Worm (Caenorhabditis elegans) whole organism, L4 larva: ENCODE measurements around the gene K03H1.13.

ENCODE experiments used
- D1046.2 ChIP-seq: fragments of 200-800 bp; sonication (Bioruptor generic); IDR thresholded peaks from 2 replicates; pipeline ENCODE4 v1.3.6; 2022; ENCODE audit warnings: missing genetic modification characterization, missing compliant biosample characterization
- T26A8.4 ChIP-seq: fragments of 200-800 bp; sonication (Bioruptor generic); IDR thresholded peaks from 2 replicates; pipeline ENCODE4 v1.3.6; 2022; ENCODE audit warnings: missing genetic modification characterization, missing compliant biosample characterization
- ZK337.2 ChIP-seq: fragments of 200-800 bp; sonication (Bioruptor generic); IDR thresholded peaks from 2 replicates; pipeline ENCODE4 v1.3.6; 2022; ENCODE audit warnings: missing genetic modification reagents, missing genetic modification characterization, missing compliant biosample characterization
- aha-1 ChIP-seq: fragments of 150-350 bp; peaks from one replicate; lab custom pipeline; 2014; ENCODE audit warnings: missing biosample characterization, missing genetic modification characterization
- ama-1 ChIP-seq: fragments of 150-350 bp; optimal IDR thresholded peaks from 2 replicates; lab custom pipeline; 2014; ENCODE audit warnings: inconsistent platforms, mixed read lengths
- arid-1 ChIP-seq: fragments of 200-800 bp; sonication (Bioruptor generic); conservative IDR thresholded peaks from 2 replicates; pipeline ENCODE4 v1.3.6; 2022; ENCODE audit warnings: missing genetic modification reagents, missing genetic modification characterization, missing compliant biosample characterization
- attf-4 ChIP-seq: sonication (generic microtip); optimal IDR thresholded peaks from 3 replicates; lab custom pipeline; 2017; ENCODE audit warnings: missing biosample characterization, missing genetic modification characterization
- ceh-20 ChIP-seq: fragments of 200-800 bp; sonication (Bioruptor generic); IDR thresholded peaks from 2 replicates; pipeline ENCODE4 v1.3.6; 2022; ENCODE audit warnings: missing genetic modification reagents, missing genetic modification characterization, missing compliant biosample characterization
- ceh-28 ChIP-seq: fragments of 150-350 bp; optimal IDR thresholded peaks from 2 replicates; lab custom pipeline; 2014; ENCODE audit warnings: missing biosample characterization, missing genetic modification reagents, missing genetic modification characterization
- ceh-62 ChIP-seq: sonication (generic microtip); optimal IDR thresholded peaks from 2 replicates; lab custom pipeline; 2017; ENCODE audit warnings: missing biosample characterization, missing genetic modification characterization
- daf-12 ChIP-seq: fragments of 150-350 bp; optimal IDR thresholded peaks from 2 replicates; lab custom pipeline; 2014; ENCODE audit warnings: missing biosample characterization, missing genetic modification reagents, missing genetic modification characterization
- dmd-6 ChIP-seq: fragments of 200-800 bp; sonication (Bioruptor generic); IDR thresholded peaks from 2 replicates; pipeline ENCODE4 v1.3.6; 2022; ENCODE audit warnings: missing genetic modification reagents, missing genetic modification characterization, missing compliant biosample characterization
- dmd-8 ChIP-seq: fragments of 200-800 bp; sonication (Bioruptor generic); IDR thresholded peaks from 2 replicates; pipeline ENCODE4 v1.3.6; 2022; ENCODE audit warnings: missing genetic modification characterization, missing compliant biosample characterization
- dpl-1 ChIP-seq: fragments of 150-350 bp; optimal IDR thresholded peaks from 2 replicates; lab custom pipeline; 2014; ENCODE audit warnings: missing biosample characterization, missing genetic modification reagents, missing genetic modification characterization
- egl-43 ChIP-seq: fragments of 200-800 bp; sonication (Bioruptor generic); IDR thresholded peaks from 2 replicates; pipeline ENCODE4 v1.3.6; 2022; ENCODE audit warnings: missing genetic modification reagents, missing genetic modification characterization, missing compliant biosample characterization
- hif-1 ChIP-seq, 2 experiments: sonication (generic microtip); optimal IDR thresholded peaks; 2 replicates each; lab custom pipeline; 2016 to 2017; ENCODE audit warnings: missing compliant biosample characterization in 2 of 2, missing genetic modification characterization in 2 of 2, missing genetic modification reagents in 2 of 2, missing genotype in 2 of 2, mild to moderate bottlenecking in 1 of 2
- jun-1 ChIP-seq: fragments of 150-350 bp; optimal IDR thresholded peaks from 2 replicates; lab custom pipeline; 2014; ENCODE audit warnings: missing biosample characterization, missing genetic modification reagents, missing genetic modification characterization
- lin-1 ChIP-seq: fragments of 200-800 bp; sonication (Bioruptor generic); IDR thresholded peaks from 2 replicates; pipeline ENCODE4 v1.3.6; 2022; ENCODE audit warnings: missing genetic modification reagents, missing genetic modification characterization, missing compliant biosample characterization
- lin-15B ChIP-seq: fragments of 150-350 bp; sonication (generic microtip); optimal IDR thresholded peaks from 3 replicates; lab custom pipeline; 2014; ENCODE audit warnings: missing biosample characterization, missing genetic modification characterization
- lin-38 ChIP-seq: fragments of 200-800 bp; sonication (Bioruptor generic); IDR thresholded peaks from 2 replicates; pipeline ENCODE4 v1.3.6; 2022; ENCODE audit warnings: missing genetic modification reagents, missing genetic modification characterization, missing compliant biosample characterization
- madf-9 ChIP-seq: fragments of 200-800 bp; sonication (Bioruptor generic); conservative IDR thresholded peaks from 2 replicates; pipeline ENCODE4 v1.3.6; 2022; ENCODE audit warnings: missing genetic modification reagents, missing genetic modification characterization, missing compliant biosample characterization
- mes-2 ChIP-seq: sonication (generic microtip); optimal IDR thresholded peaks from 2 replicates; lab custom pipeline; 2016; ENCODE audit warnings: missing genotype, mild to moderate bottlenecking, missing genetic modification characterization, missing compliant biosample characterization; ENCODE audit not compliant: poor library complexity, severe bottlenecking
- nhr-10 ChIP-seq: fragments of 150-350 bp; optimal IDR thresholded peaks from 2 replicates; lab custom pipeline; 2014; ENCODE audit warnings: missing biosample characterization, missing genetic modification characterization
- nhr-102 ChIP-seq: sonication (generic microtip); optimal IDR thresholded peaks from 2 replicates; lab custom pipeline; 2016; ENCODE audit warnings: mild to moderate bottlenecking, missing genetic modification characterization, moderate library complexity, missing compliant biosample characterization
- nhr-25 ChIP-seq: sonication (generic microtip); optimal IDR thresholded peaks from 2 replicates; lab custom pipeline; 2017; ENCODE audit warnings: missing genetic modification characterization, mild to moderate bottlenecking, missing compliant biosample characterization, antibody characterized with exemption, moderate library complexity, borderline replicate concordance; ENCODE audit not compliant: insufficient read depth
- nhr-41 ChIP-seq: fragments of 200-800 bp; sonication (Bioruptor generic); IDR thresholded peaks from 2 replicates; pipeline ENCODE4 v1.3.6; 2022; ENCODE audit warnings: missing genetic modification reagents, missing genetic modification characterization, missing compliant biosample characterization
- nhr-76 ChIP-seq: fragments of 150-350 bp; optimal IDR thresholded peaks from 2 replicates; lab custom pipeline; 2014; ENCODE audit warnings: missing biosample characterization, missing genetic modification characterization
- pha-4 ChIP-seq, 2 experiments: fragments of 150-350 bp in 1 of 2; fragments of 200-800 bp in 1 of 2; sonication (Bioruptor generic) in 1 of 2; IDR thresholded peaks in 1 of 2; optimal IDR thresholded peaks in 1 of 2; 2 replicates each; pipeline versions ENCODE4 v1.3.6 to Lab custom; 2014 to 2022; ENCODE audit warnings: missing genetic modification characterization in 2 of 2, missing genetic modification reagents in 2 of 2, missing biosample characterization in 1 of 2, missing compliant biosample characterization in 1 of 2
- sdz-12 ChIP-seq: fragments of 200-800 bp; sonication (Bioruptor generic); optimal IDR thresholded peaks from 2 replicates; lab custom pipeline; 2018; ENCODE audit warnings: mild to moderate bottlenecking, missing genetic modification characterization, missing compliant biosample characterization
- skn-1 ChIP-seq: fragments of 150-350 bp; optimal IDR thresholded peaks from 2 replicates; lab custom pipeline; 2014; ENCODE audit warnings: missing biosample characterization, missing genetic modification characterization
- tag-97 ChIP-seq: fragments of 200-800 bp; sonication (Bioruptor generic); IDR thresholded peaks from 2 replicates; pipeline ENCODE4 v1.3.6; 2022; ENCODE audit warnings: missing genetic modification characterization, missing compliant biosample characterization
- tra-1 ChIP-seq: fragments of 200-800 bp; sonication (Bioruptor generic); IDR thresholded peaks from 2 replicates; pipeline ENCODE4 v1.3.6; 2022; ENCODE audit warnings: missing genetic modification reagents, missing genetic modification characterization, missing compliant biosample characterization
- unc-130 ChIP-seq: sonication (generic microtip); optimal IDR thresholded peaks from 2 replicates; lab custom pipeline; 2016; ENCODE audit warnings: missing genetic modification reagents, missing genetic modification characterization, missing compliant biosample characterization
- unc-39 ChIP-seq: sonication (generic microtip); optimal IDR thresholded peaks from 2 replicates; lab custom pipeline; 2017; ENCODE audit warnings: missing biosample characterization, missing genetic modification characterization
- unc-62 ChIP-seq, 3 experiments: fragments of 150-350 bp in 1 of 3; sonication (generic microtip); optimal IDR thresholded peaks in 2 of 3; peaks in 1 of 3; 1 replicate in 1 of 3; 2 replicates in 2 of 3; lab custom pipeline; 2014 to 2017; ENCODE audit warnings: missing biosample characterization in 3 of 3, missing genetic modification characterization in 3 of 3, missing genetic modification reagents in 3 of 3, missing genotype in 1 of 3
- zfp-2 ChIP-seq: sonication (generic microtip); optimal IDR thresholded peaks from 2 replicates; lab custom pipeline; 2016; ENCODE audit warnings: mild to moderate bottlenecking, missing genetic modification characterization, missing compliant biosample characterization
- zip-11 ChIP-seq: fragments of 200-800 bp; sonication (Bioruptor generic); IDR thresholded peaks from 2 replicates; pipeline ENCODE4 v1.3.6; 2022; ENCODE audit warnings: missing genetic modification characterization, missing compliant biosample characterization

Gene K03H1.13

ce11 chrIII:9973765-9974164 is 23.6 kb upstream of the K03H1.13 start, which contains the start of gene R10E12.2:
Gene R10E12.2 (minus strand): TSS chrIII:9973865.
- TF ChIP-seq ceh-28 (no peak), unc-39 (tag; lab: Kevin White, UChicago) (no peak), zip-11 (GFP tag; lab: Robert Waterston, UW) (no peak), arid-1 (GFP tag; lab: Robert Waterston, UW) (no peak), unc-130 (no peak), sdz-12 (GFP tag; lab: Kevin White, UChicago) (no peak), dmd-8 (no peak)

- no peak for TF ChIP-seq ama-1
- TF ChIP-seq skn-1: no peak
- TF ChIP-seq pha-4 (GFP tag; IDR thresholded peaks at IDR 0.05; lab: Robert Waterston, UW): no peak
- no peak for TF ChIP-seq pha-4 (tag; optimal IDR thresholded peaks at IDR 0.05; lab: Kevin White, UChicago)
- no peak for TF ChIP-seq hif-1 (tag; optimal IDR thresholded peaks at IDR 0.05; lab: Kevin White, UChicago)
- TF ChIP-seq daf-12 (tag; lab: Kevin White, UChicago): no peak
- no peak for TF ChIP-seq egl-43 (GFP tag; lab: Robert Waterston, UW)
- no peak for TF ChIP-seq sdz-12 (GFP tag; lab: Kevin White, UChicago)
- no peak for TF ChIP-seq tag-97 (GFP tag; lab: Robert Waterston, UW)
- no peak for TF ChIP-seq nhr-25 (tag; lab: Kevin White, UChicago)
- no peak for TF ChIP-seq ceh-28
- TF ChIP-seq attf-4 (tag; lab: Kevin White, UChicago): no peak
- TF ChIP-seq dmd-6 (GFP tag; lab: Robert Waterston, UW): no peak
- TF ChIP-seq unc-130: no peak
- no peak for TF ChIP-seq tra-1 (GFP tag; lab: Robert Waterston, UW)
- TF ChIP-seq lin-15B: no peak
- no peak for TF ChIP-seq ceh-62 (tag; lab: Kevin White, UChicago)
- no peak for TF ChIP-seq lin-1 (GFP tag; lab: Robert Waterston, UW)
Measured at ce11 chrIII:9972192-9972811, 22.2 kb upstream of the K03H1.13 start.

ce11 chrIII:9969371-9969770 is 19.2 kb upstream of the K03H1.13 start:
- peak; percentile 90 for TF ChIP-seq aha-1
- no peak for TF ChIP-seq unc-39 (tag; lab: Kevin White, UChicago)
- TF ChIP-seq, all 104 proteins: peak for 1

ce11 chrIII:9965444-9965843 is 15.3 kb upstream of the K03H1.13 start:
- TF ChIP-seq mes-2 (tag; lab: Kevin White, UChicago) (no peak), madf-9 (GFP tag; lab: Robert Waterston, UW) (no peak), dpl-1 (GFP tag; lab: Kevin White, UChicago) (no peak), lin-15B (no peak)
- TF ChIP-seq, all 104 proteins: peak for 0

- peak; percentile 70 for TF ChIP-seq aha-1
- TF ChIP-seq nhr-102: no peak
- TF ChIP-seq unc-62 (GFP tag; optimal IDR thresholded peaks at IDR 0.05 in 1 of 2; lab: Kevin White, UChicago): peak in 1 of 2 experiments; percentile 57
- no peak for TF ChIP-seq unc-62 (tag; optimal IDR thresholded peaks at IDR 0.05; lab: Kevin White, UChicago)
- TF ChIP-seq zfp-2: no peak
- TF ChIP-seq tag-97 (GFP tag; lab: Robert Waterston, UW): no peak
- no peak for TF ChIP-seq D1046.2 (GFP tag; lab: Robert Waterston, UW)
Measured at ce11 chrIII:9964416-9964815, 14.3 kb upstream of the K03H1.13 start.

ce11 chrIII:9963447-9963846 is 13.3 kb upstream of the K03H1.13 start:
- TF ChIP-seq unc-62 (GFP tag; optimal IDR thresholded peaks at IDR 0.05 in 1 of 2; lab: Kevin White, UChicago) (no peak), unc-62 (tag; optimal IDR thresholded peaks at IDR 0.05; lab: Kevin White, UChicago) (no peak), ceh-20 (GFP tag; lab: Robert Waterston, UW) (no peak), lin-38 (GFP tag; lab: Robert Waterston, UW) (no peak), nhr-10 (tag; lab: Kevin White, UChicago) (no peak), nhr-41 (GFP tag; lab: Robert Waterston, UW) (no peak), ZK337.2 (GFP tag; lab: Robert Waterston, UW) (0 out of 2 replicates have a peak, but pooled peaks have one; percentile 42), lin-15B (no peak), hif-1 (tag; optimal IDR thresholded peaks at IDR 0.05; lab: Kevin White, UChicago) (no peak), nhr-76 (tag; lab: Kevin White, UChicago) (no peak), jun-1 (tag; lab: Kevin White, UChicago) (no peak), T26A8.4 (GFP tag; lab: Robert Waterston, UW) (0 out of 2 replicates have a peak, but pooled peaks have one; percentile 19)
